Worm (Caenorhabditis elegans) whole organism, mixed stage, embryonic: ENCODE results near the gene clec-48.

Experiments used
- blmp-1 ChIP-seq: fragments of 150-350 bp; optimal IDR thresholded peaks from 2 replicates; lab custom pipeline; 2014; ENCODE audit warnings: missing biosample characterization, missing genetic modification characterization
- lin-13 ChIP-seq: fragments of 150-350 bp; optimal IDR thresholded peaks from 2 replicates; lab custom pipeline; 2014; ENCODE audit warnings: missing biosample characterization, missing genetic modification characterization
- mab-5 ChIP-seq: fragments of 150-350 bp; optimal IDR thresholded peaks from 2 replicates; lab custom pipeline; 2014; ENCODE audit warnings: missing biosample characterization, missing genetic modification characterization
- mls-2 ChIP-seq: sonication (generic microtip); optimal IDR thresholded peaks from 2 replicates; lab custom pipeline; 2016; ENCODE audit warnings: mild to moderate bottlenecking, missing genetic modification characterization, moderate library complexity, missing compliant biosample characterization
- nhr-12 ChIP-seq: fragments of 150-350 bp; optimal IDR thresholded peaks from 2 replicates; lab custom pipeline; 2014; ENCODE audit warnings: missing biosample characterization, missing genetic modification characterization
- nhr-76 ChIP-seq: sonication (generic microtip); optimal IDR thresholded peaks from 2 replicates; lab custom pipeline; 2017; ENCODE audit warnings: missing biosample characterization, missing genetic modification characterization
- sem-2 ChIP-seq: fragments of 200-800 bp; sonication (Bioruptor generic); optimal IDR thresholded peaks from 2 replicates; lab custom pipeline; 2018; ENCODE audit warnings: mild to moderate bottlenecking, missing genetic modification characterization, missing compliant biosample characterization
- tbx-8 ChIP-seq: fragments of 200-800 bp; sonication (Bioruptor generic); optimal IDR thresholded peaks from 2 replicates; lab custom pipeline; 2018; ENCODE audit warnings: mild to moderate bottlenecking, missing genetic modification characterization, moderate library complexity, missing compliant biosample characterization
- unc-120 ChIP-seq: sonication (generic microtip); optimal IDR thresholded peaks from 2 replicates; lab custom pipeline; 2017; ENCODE audit warnings: missing genetic modification characterization, missing compliant biosample characterization; ENCODE audit not compliant: poor library complexity, severe bottlenecking
- zip-8 ChIP-seq: fragments of 150-350 bp; optimal IDR thresholded peaks from 2 replicates; lab custom pipeline; 2014; ENCODE audit warnings: missing biosample characterization, missing genetic modification characterization
- ztf-11 ChIP-seq: fragments of 150-350 bp; optimal IDR thresholded peaks from 2 replicates; lab custom pipeline; 2014; ENCODE audit warnings: missing biosample characterization, missing genetic modification characterization

DNA sequence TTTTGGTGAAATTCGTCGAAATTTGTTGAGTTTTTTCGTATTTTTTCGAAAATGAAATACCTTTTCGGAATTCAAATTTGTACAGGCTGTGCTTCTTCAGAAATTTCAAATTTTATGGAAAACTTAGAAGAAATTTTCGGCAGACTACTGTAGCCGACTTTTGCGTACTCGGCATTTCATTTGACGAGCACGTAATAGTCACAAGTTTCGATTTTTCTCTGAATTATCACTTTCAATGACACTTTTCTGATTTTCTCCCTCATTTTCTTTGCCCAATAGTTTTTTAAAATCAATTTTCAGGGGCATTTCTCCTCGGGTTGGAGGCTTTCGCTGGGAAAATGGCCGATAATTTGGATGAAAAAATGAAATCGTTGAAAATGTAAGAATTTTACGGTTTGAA, 34.2 kb upstream of the clec-48 start, which contains the start of gene fbxa-107:
- TF ChIP-seq nhr-76 (no peak), lin-13 (tag; lab: Kevin White, UChicago) (no peak), mls-2 (tag; lab: Kevin White, UChicago) (no peak), zip-8 (tag; lab: Kevin White, UChicago) (no peak), nhr-12 (no peak), ztf-11 (tag; lab: Kevin White, UChicago) (no peak), unc-120 (tag; lab: Kevin White, UChicago) (no peak), tbx-8 (GFP tag; lab: Kevin White, UChicago) (no peak), mab-5 (tag; lab: Kevin White, UChicago) (no peak), sem-2 (GFP tag; lab: Kevin White, UChicago) (no peak), blmp-1 (no peak)
